Worm (Caenorhabditis elegans): Measurements from ENCODE around the gene F21A3.2.

The F21A3.2 gene

DNA sequence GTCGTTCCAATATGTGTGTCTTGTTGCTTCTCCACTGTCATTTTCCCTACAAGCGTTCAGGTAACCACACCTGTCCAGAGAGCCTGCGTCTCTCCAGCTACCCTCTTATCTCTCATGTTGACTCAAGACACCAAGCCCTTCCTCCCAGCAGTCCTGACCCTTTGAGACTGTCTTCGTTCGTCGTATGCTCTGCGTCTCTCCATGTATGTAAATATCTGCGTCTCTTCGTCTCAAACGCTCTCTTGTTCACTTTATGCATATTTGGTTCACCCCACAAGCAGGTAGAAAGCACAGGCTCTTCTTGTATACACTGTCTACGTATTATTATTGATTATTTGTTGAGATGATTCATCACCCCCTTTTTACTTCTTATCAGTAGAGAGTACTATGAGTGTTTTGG is 36.0 kb downstream of the F21A3.2 start (continued):
- TF ChIP-seq fkh-2 (tag; optimal IDR thresholded peaks at IDR 0.05) (no peak), lsy-12 (tag; optimal IDR thresholded peaks at IDR 0.05) (peak; percentile 20), lin-39 (tag; optimal IDR thresholded peaks at IDR 0.05) (no peak), ztf-11 (tag; optimal IDR thresholded peaks at IDR 0.05) (no peak), ceh-28 (tag; optimal IDR thresholded peaks at IDR 0.05) (peak; percentile 72), elt-2 (tag; optimal IDR thresholded peaks at IDR 0.05) (peak; percentile 94), sea-2 (GFP tag; optimal IDR thresholded peaks at IDR 0.05) (no peak), nhr-11 (tag; optimal IDR thresholded peaks at IDR 0.05) (no peak), elt-3 (tag; optimal IDR thresholded peaks at IDR 0.05) (no peak), lin-15B (tag; optimal IDR thresholded peaks at IDR 0.05) (no peak), ztf-4 (tag; optimal IDR thresholded peaks at IDR 0.05) (no peak)

DNA sequence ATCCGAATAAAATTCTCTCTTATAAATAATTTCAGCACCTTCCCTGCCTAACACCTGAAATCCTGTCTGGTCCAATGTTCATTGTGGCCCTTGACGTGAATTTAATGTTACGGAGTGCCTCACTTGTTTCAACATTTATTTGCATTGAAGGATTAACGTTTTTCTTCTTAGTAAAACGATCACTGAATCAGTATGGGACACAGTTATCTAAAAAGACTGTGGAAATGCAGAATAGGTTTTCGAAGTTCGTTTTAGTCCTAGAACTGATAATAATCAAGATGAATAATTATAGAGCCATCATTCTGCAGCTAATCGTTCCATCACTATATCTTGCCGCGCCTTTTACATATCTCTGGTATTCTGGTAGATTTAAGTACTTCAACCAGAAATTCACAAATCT is 38.6 kb downstream of the F21A3.2 start, which contains the start of gene srh-219:
Gene srh-219, plus strand, starts transcription at position 301 of the 400 bp plus-strand sequence.
- no peak for TF ChIP-seq lin-39 (tag; optimal IDR thresholded peaks at IDR 0.05)

DNA sequence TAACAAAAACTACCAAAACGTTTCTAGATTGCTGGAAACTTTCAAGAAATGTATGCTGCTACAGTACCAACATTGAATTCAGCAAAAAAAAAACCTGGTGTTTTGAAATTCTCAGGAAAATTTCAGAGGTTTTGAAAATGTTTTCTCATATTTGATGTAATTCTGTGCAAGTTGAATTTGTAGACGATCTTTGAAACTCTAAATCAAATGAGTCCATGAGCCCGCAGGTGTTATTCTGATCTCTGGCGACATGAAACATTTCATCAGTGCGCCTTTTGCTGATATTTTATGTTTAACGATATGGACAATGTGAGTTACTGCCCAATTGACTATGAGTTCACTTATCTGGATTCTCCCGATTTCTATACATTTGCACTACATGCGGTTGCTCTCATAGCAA is 40.1 kb downstream of the F21A3.2 start, which contains the start of gene srh-218:
Gene srh-218, plus strand, starts transcription at position 301 of the 400 bp plus-strand sequence.
- no peak for TF ChIP-seq ztf-11 (tag; optimal IDR thresholded peaks at IDR 0.05)
- no peak for TF ChIP-seq fos-1 (tag; optimal IDR thresholded peaks at IDR 0.05)
- TF ChIP-seq ceh-82 (tag; optimal IDR thresholded peaks at IDR 0.05): no peak
- TF ChIP-seq mml-1 (tag; optimal IDR thresholded peaks at IDR 0.05): no peak
- no peak for TF ChIP-seq ceh-16 (tag; optimal IDR thresholded peaks at IDR 0.05)
- no peak for TF ChIP-seq zag-1 (tag; optimal IDR thresholded peaks at IDR 0.05)
- no peak for TF ChIP-seq fkh-2 (tag; optimal IDR thresholded peaks at IDR 0.05)
- TF ChIP-seq nhr-43 (tag; optimal IDR thresholded peaks at IDR 0.05; ENCODE audit: poor library complexity, severe bottlenecking): no peak
- TF ChIP-seq egl-5 (tag; optimal IDR thresholded peaks at IDR 0.05): no peak
- no peak for TF ChIP-seq eor-1 (tag; optimal IDR thresholded peaks at IDR 0.05)
- no peak for TF ChIP-seq fkh-10 (GFP tag; optimal IDR thresholded peaks at IDR 0.05)
- TF ChIP-seq elt-2 (tag; optimal IDR thresholded peaks at IDR 0.05): no peak
- TF ChIP-seq ZK546.5 (tag; optimal IDR thresholded peaks at IDR 0.05): no peak
- no peak for TF ChIP-seq pqm-1 (tag; optimal IDR thresholded peaks at IDR 0.05)
- TF ChIP-seq nhr-25 (tag; optimal IDR thresholded peaks at IDR 0.05): no peak
- no peak for TF ChIP-seq elt-1 (tag; optimal IDR thresholded peaks at IDR 0.05)
- TF ChIP-seq nhr-28 (tag; optimal IDR thresholded peaks at IDR 0.05): no peak
- no peak for TF ChIP-seq pha-4 (tag; optimal IDR thresholded peaks at IDR 0.05)
- no peak for TF ChIP-seq aly-2 (tag; optimal IDR thresholded peaks at IDR 0.05)

ce11 chrV:15492518-15492917 is 41.2 kb downstream of the F21A3.2 start, which contains the start of gene str-264:
Gene str-264 (minus strand): TSS chrV:15492618.
- TF ChIP-seq nhr-77 (tag; optimal IDR thresholded peaks at IDR 0.05) (no peak), sea-2 (GFP tag; optimal IDR thresholded peaks at IDR 0.05) (no peak), nfya-1 (tag; optimal IDR thresholded peaks at IDR 0.05; ENCODE audit: insufficient read depth) (no peak), nhr-28 (tag; optimal IDR thresholded peaks at IDR 0.05) (no peak), ceh-28 (tag; optimal IDR thresholded peaks at IDR 0.05) (no peak), aly-2 (tag; optimal IDR thresholded peaks at IDR 0.05) (no peak), nhr-25 (tag; optimal IDR thresholded peaks at IDR 0.05) (no peak), nhr-12 (tag; optimal IDR thresholded peaks at IDR 0.05) (no peak), R02D3.7 (tag; optimal IDR thresholded peaks at IDR 0.05) (no peak), nhr-23 (tag; optimal IDR thresholded peaks at IDR 0.05) (no peak), lin-15B (tag; optimal IDR thresholded peaks at IDR 0.05) (no peak), mdl-1 (tag; optimal IDR thresholded peaks at IDR 0.05) (no peak), nhr-11 (tag; optimal IDR thresholded peaks at IDR 0.05) (no peak), elt-3 (tag; optimal IDR thresholded peaks at IDR 0.05) (no peak)

ce11 chrV:15487764-15488163 is 46.0 kb downstream of the F21A3.2 start, which contains the start of gene srw-21:
Gene srw-21 (plus strand): TSS chrV:15488064.
- TF ChIP-seq elt-1 (tag; optimal IDR thresholded peaks at IDR 0.05) (no peak), pha-4 (tag; optimal IDR thresholded peaks at IDR 0.05) (no peak), elt-3 (tag; optimal IDR thresholded peaks at IDR 0.05) (no peak), nhr-23 (tag; optimal IDR thresholded peaks at IDR 0.05) (no peak), fos-1 (tag; optimal IDR thresholded peaks at IDR 0.05) (no peak), nhr-67 (tag; optimal IDR thresholded peaks at IDR 0.05) (no peak), elt-2 (tag; optimal IDR thresholded peaks at IDR 0.05) (no peak), lin-39 (tag; optimal IDR thresholded peaks at IDR 0.05) (no peak)

All from whole organism, L3 larva.